Fruit fly (Drosophila melanogaster) whole organism, prepupa: ENCODE measurements around the gene gpp.
A peak's percentile ranks its signal among the peaks of the same experiment; 100 is the strongest.

Experiments
- Blimp-1 ChIP-seq: fragments of 200-800 bp; sonication (Bioruptor generic); optimal IDR thresholded peaks from 3 replicates; lab custom pipeline; 2017; ENCODE audit warnings: missing biosample characterization, missing genetic modification characterization, mild to moderate bottlenecking, moderate library complexity, missing genetic modification reagents
- CG10631 ChIP-seq: fragments of 200-800 bp; sonication (Bioruptor generic); optimal IDR thresholded peaks from 2 replicates; lab custom pipeline; 2016; ENCODE audit warnings: missing biosample characterization, missing genetic modification characterization
- CG10669 ChIP-seq: fragments of 200-800 bp; sonication (Bioruptor generic); optimal IDR thresholded peaks from 3 replicates; lab custom pipeline; 2018; ENCODE audit warnings: missing biosample characterization, mild to moderate bottlenecking, missing genetic modification characterization, moderate library complexity
- CG11902 ChIP-seq: fragments of 200-800 bp; sonication (Bioruptor generic); optimal IDR thresholded peaks from 3 replicates; lab custom pipeline; 2016; ENCODE audit warnings: missing biosample characterization, missing genetic modification characterization
- CG15336 ChIP-seq: fragments of 200-800 bp; sonication (Bioruptor generic); IDR thresholded peaks from 2 replicates; pipeline ENCODE4 v1.3.6; 2022; ENCODE audit warnings: missing biosample characterization, missing genetic modification characterization
- CG1621 ChIP-seq: fragments of 200-800 bp; sonication (Bioruptor generic); optimal IDR thresholded peaks from 3 replicates; lab custom pipeline; 2018; ENCODE audit warnings: missing biosample characterization, mild to moderate bottlenecking, missing genetic modification characterization
- CG16779 ChIP-seq: fragments of 200-800 bp; sonication (Bioruptor generic); optimal IDR thresholded peaks from 3 replicates; lab custom pipeline; 2017; ENCODE audit warnings: missing biosample characterization, mild to moderate bottlenecking, missing genetic modification characterization
- CG31627 ChIP-seq: fragments of 200-800 bp; sonication (Bioruptor generic); optimal IDR thresholded peaks from 3 replicates; lab custom pipeline; 2016; ENCODE audit warnings: missing biosample characterization, missing genetic modification characterization
- CG32006 ChIP-seq: fragments of 200-800 bp; sonication (Bioruptor generic); optimal IDR thresholded peaks from 3 replicates; lab custom pipeline; 2017; ENCODE audit warnings: missing biosample characterization, mild to moderate bottlenecking, missing genetic modification characterization
- CG34406 ChIP-seq: fragments of 200-800 bp; sonication (Bioruptor generic); optimal IDR thresholded peaks from 3 replicates; lab custom pipeline; 2016; ENCODE audit warnings: missing biosample characterization, missing genetic modification characterization
- CG3919 ChIP-seq: fragments of 200-800 bp; sonication (Bioruptor generic); optimal IDR thresholded peaks from 3 replicates; lab custom pipeline; 2016; ENCODE audit warnings: missing biosample characterization, missing genetic modification characterization
- CG4318 ChIP-seq: fragments of 200-800 bp; sonication (Bioruptor generic); optimal IDR thresholded peaks from 3 replicates; lab custom pipeline; 2017; ENCODE audit warnings: missing biosample characterization, mild to moderate bottlenecking, missing genetic modification characterization
- CG6163 ChIP-seq: fragments of 200-800 bp; sonication (Bioruptor generic); IDR thresholded peaks from 3 replicates; pipeline ENCODE4 v1.3.6; 2022; ENCODE audit warnings: missing biosample characterization, missing genetic modification characterization
- CG6276 ChIP-seq: fragments of 200-800 bp; sonication (Bioruptor generic); optimal IDR thresholded peaks from 2 replicates; lab custom pipeline; 2017; ENCODE audit warnings: missing biosample characterization, mild to moderate bottlenecking, missing genetic modification characterization
- CG9139 ChIP-seq: fragments of 200-800 bp; sonication (Bioruptor generic); optimal IDR thresholded peaks from 3 replicates; lab custom pipeline; 2017; ENCODE audit warnings: missing biosample characterization, mild to moderate bottlenecking, missing genetic modification characterization
- Eip78C ChIP-seq: fragments of 200-800 bp; sonication (Bioruptor generic); peaks from one replicate; lab custom pipeline; 2016; ENCODE audit warnings: missing biosample characterization, missing genetic modification characterization
- Ets21C ChIP-seq: fragments of 200-800 bp; sonication (Bioruptor generic); optimal IDR thresholded peaks from 3 replicates; lab custom pipeline; 2016; ENCODE audit warnings: missing biosample characterization, missing genetic modification characterization
- Ets96B ChIP-seq: fragments of 200-800 bp; optimal IDR thresholded peaks from 2 replicates; lab custom pipeline; 2019; ENCODE audit warnings: missing biosample characterization, mild to moderate bottlenecking, missing genetic modification characterization, moderate library complexity
- Gug ChIP-seq: fragments of 200-800 bp; sonication (Bioruptor generic); IDR thresholded peaks from 2 replicates; pipeline ENCODE4 v1.3.6; 2022; ENCODE audit warnings: missing biosample characterization, missing genetic modification characterization
- Hr38 ChIP-seq: sonication (Bioruptor generic); optimal IDR thresholded peaks from 2 replicates; lab custom pipeline; 2016; ENCODE audit warnings: missing biosample characterization, missing genetic modification characterization
- Hr39 ChIP-seq: fragments of 200-800 bp; sonication (Bioruptor generic); optimal IDR thresholded peaks from 2 replicates; lab custom pipeline; 2016; ENCODE audit warnings: missing biosample characterization, missing genetic modification characterization
- Hr4 ChIP-seq: fragments of 200-800 bp; sonication (Bioruptor generic); optimal IDR thresholded peaks from 3 replicates; lab custom pipeline; 2016; ENCODE audit warnings: missing biosample characterization, missing genetic modification characterization
- Lpt ChIP-seq: fragments of 200-800 bp; sonication (Bioruptor generic); optimal IDR thresholded peaks from 3 replicates; lab custom pipeline; 2016; ENCODE audit warnings: missing biosample characterization, missing genetic modification characterization
- Met ChIP-seq: fragments of 200-800 bp; sonication (Bioruptor generic); optimal IDR thresholded peaks from 3 replicates; lab custom pipeline; 2016; ENCODE audit warnings: missing biosample characterization, missing genetic modification characterization
- OdsH ChIP-seq: fragments of 200-800 bp; sonication (Bioruptor generic); optimal IDR thresholded peaks from 3 replicates; lab custom pipeline; 2016; ENCODE audit warnings: missing biosample characterization, missing genetic modification characterization
- Sox102F ChIP-seq: fragments of 200-800 bp; sonication (Bioruptor generic); optimal IDR thresholded peaks from 2 replicates; lab custom pipeline; 2016; ENCODE audit warnings: missing biosample characterization, mild to moderate bottlenecking, missing genetic modification characterization
- Sox14 ChIP-seq: fragments of 200-800 bp; sonication (Bioruptor generic); optimal IDR thresholded peaks from 3 replicates; lab custom pipeline; 2016; ENCODE audit warnings: missing biosample characterization, missing genetic modification characterization
- Sox15 ChIP-seq: fragments of 200-800 bp; sonication (Bioruptor generic); optimal IDR thresholded peaks from 3 replicates; lab custom pipeline; 2016; ENCODE audit warnings: missing biosample characterization, missing genetic modification characterization
- cyc ChIP-seq: fragments of 200-800 bp; sonication (Bioruptor generic); optimal IDR thresholded peaks from 3 replicates; lab custom pipeline; 2016; ENCODE audit warnings: missing biosample characterization, missing genetic modification characterization
- dsx ChIP-seq: fragments of 200-800 bp; optimal IDR thresholded peaks from 3 replicates; lab custom pipeline; 2019; ENCODE audit warnings: missing biosample characterization, mild to moderate bottlenecking, missing genetic modification characterization, moderate library complexity; ENCODE audit not compliant: poor library complexity, severe bottlenecking
- fkh ChIP-seq: fragments of 200-800 bp; sonication (Bioruptor generic); optimal IDR thresholded peaks from 3 replicates; lab custom pipeline; 2017; ENCODE audit warnings: missing biosample characterization, mild to moderate bottlenecking, missing genetic modification characterization, moderate library complexity
- net ChIP-seq: fragments of 200-800 bp; sonication (Bioruptor generic); optimal IDR thresholded peaks from 3 replicates; lab custom pipeline; 2016; ENCODE audit warnings: missing biosample characterization, missing genetic modification characterization
- salr ChIP-seq, 2 experiments: fragments of 200-800 bp; sonication (Bioruptor generic); optimal IDR thresholded peaks; 3 replicates each; lab custom pipeline; 2016 to 2018; ENCODE audit warnings: missing biosample characterization in 2 of 2, missing genetic modification characterization in 2 of 2, mild to moderate bottlenecking in 1 of 2
- ss ChIP-seq, 2 experiments: fragments of 200-800 bp; sonication (Bioruptor generic); optimal IDR thresholded peaks; 2 replicates in 1 of 2; 3 replicates in 1 of 2; lab custom pipeline; 2017 to 2018; ENCODE audit warnings: mild to moderate bottlenecking in 2 of 2, missing biosample characterization in 2 of 2, missing genetic modification characterization in 2 of 2, moderate library complexity in 1 of 2
- svp ChIP-seq: fragments of 200-800 bp; sonication (Bioruptor generic); peaks from one replicate; lab custom pipeline; 2016; ENCODE audit warnings: missing biosample characterization, missing genetic modification characterization
- topi ChIP-seq: fragments of 200-800 bp; sonication (Bioruptor generic); optimal IDR thresholded peaks from 3 replicates; lab custom pipeline; 2016; ENCODE audit warnings: missing biosample characterization, missing genetic modification characterization

Gene gpp

dm6 chr3R:6457055-6457391, 50.4 kb downstream of the gpp start, which contains the start of gene Zif (continued):
- TF ChIP-seq CG6276 (GFP tag; lab: Kevin White, UChicago) (no peak), Ets21C (GFP tag; lab: Kevin White, UChicago) (no peak), Sox15 (GFP tag; lab: Kevin White, UChicago) (no peak), salr (GFP tag; optimal IDR thresholded peaks at IDR 0.05; lab: Kevin White, UChicago) (no peak), CG10631 (GFP tag; lab: Kevin White, UChicago) (no peak), svp (GFP tag; lab: Kevin White, UChicago) (no peak), fkh (GFP tag; lab: Kevin White, UChicago) (no peak)

dm6 chr3R:6460589-6461141, 54.0 kb downstream of the gpp start:
- TF ChIP-seq topi (GFP tag; lab: Kevin White, UChicago) (no peak), Hr38 (GFP tag; lab: Kevin White, UChicago) (no peak), Blimp-1 (no peak), CG34406 (GFP tag; lab: Kevin White, UChicago) (no peak), dsx (GFP tag; lab: Kevin White, UChicago) (no peak), Hr39 (GFP tag; lab: Kevin White, UChicago) (no peak), net (GFP tag; lab: Kevin White, UChicago) (no peak), Sox102F (no peak), CG32006 (GFP tag; lab: Kevin White, UChicago) (no peak), Ets21C (GFP tag; lab: Kevin White, UChicago) (no peak), Lpt (no peak), CG10669 (GFP tag; lab: Kevin White, UChicago) (no peak), cyc (no peak), CG15336 (GFP tag; lab: Robert Waterston, UW) (no peak), CG1621 (no peak), CG4318 (no peak), CG31627 (GFP tag; lab: Kevin White, UChicago) (no peak), ss (GFP tag; optimal IDR thresholded peaks at IDR 0.05; lab: Kevin White, UChicago) (no peak)

- TF ChIP-seq CG9139 (no peak), CG6163 (no peak), CG3919 (GFP tag; lab: Kevin White, UChicago) (no peak), Met (no peak), CG6276 (GFP tag; lab: Kevin White, UChicago) (no peak), CG10631 (GFP tag; lab: Kevin White, UChicago) (no peak), Eip78C (GFP tag; lab: Kevin White, UChicago) (no peak), CG16779 (tag; lab: Kevin White, UChicago) (no peak), OdsH (GFP tag; lab: Kevin White, UChicago) (no peak)
Observed at dm6 chr3R:6462978-6463377, 56.3 kb downstream of the gpp start.

DNA sequence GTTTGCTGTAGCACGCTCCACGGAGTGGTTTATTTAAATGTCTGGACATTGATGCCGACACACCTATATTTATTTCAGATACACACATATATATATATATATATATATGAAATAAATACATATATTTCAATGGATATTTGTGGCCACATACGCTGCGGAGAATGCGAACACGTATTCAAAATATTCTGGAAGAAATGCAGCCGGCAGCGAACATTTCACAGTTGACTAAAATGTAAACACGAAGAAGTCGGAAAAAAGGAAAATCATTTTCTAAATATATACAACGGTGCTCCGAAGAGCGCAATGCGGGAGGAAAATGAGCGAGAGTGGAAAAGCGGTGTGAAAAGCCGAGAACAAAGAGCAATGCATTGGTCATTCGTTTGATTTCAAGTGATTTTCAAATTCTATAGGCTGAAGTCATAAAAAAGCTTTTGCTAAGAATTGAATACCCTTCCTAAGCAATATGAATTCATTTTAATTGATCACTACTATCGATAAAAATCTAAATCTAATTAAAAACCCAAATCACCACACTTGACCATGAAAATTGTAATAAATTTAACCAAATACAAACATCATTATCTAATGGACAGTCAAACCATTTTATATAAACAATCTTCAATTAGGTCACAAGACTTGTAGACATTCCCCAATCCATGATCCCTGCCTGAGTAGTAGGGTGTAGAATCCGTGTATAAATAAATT, 61.1 kb downstream of the gpp start:
- TF ChIP-seq net (GFP tag; lab: Kevin White, UChicago) (peak; percentile 20), CG1621 (no peak), CG15336 (GFP tag; lab: Robert Waterston, UW) (peak; percentile 72), Sox14 (peak; percentile 22), CG6276 (GFP tag; lab: Kevin White, UChicago) (peak; percentile 49), Gug (GFP tag; lab: Robert Waterston, UW) (no peak), CG16779 (tag; lab: Kevin White, UChicago) (no peak), Hr4 (GFP tag; lab: Kevin White, UChicago) (peak; percentile 65), Sox15 (GFP tag; lab: Kevin White, UChicago) (no peak), OdsH (GFP tag; lab: Kevin White, UChicago) (no peak), salr (GFP tag; optimal IDR thresholded peaks at IDR 0.05; lab: Kevin White, UChicago) (peak in 1 of 2 experiments; percentile 66), Ets96B (tag; lab: Kevin White, UChicago) (no peak), CG11902 (GFP tag; lab: Kevin White, UChicago) (no peak), Hr39 (GFP tag; lab: Kevin White, UChicago) (no peak), CG32006 (GFP tag; lab: Kevin White, UChicago) (peak; percentile 64), svp (GFP tag; lab: Kevin White, UChicago) (peak; percentile 31), Eip78C (GFP tag; lab: Kevin White, UChicago) (peak; percentile 34)
